Fruit fly (Drosophila melanogaster): Measurements from ENCODE around the gene btn.

dm6 chr3R:22629174-22629573 lies 42.7 kb upstream of the btn start:
- TF ChIP-seq CG9948 (tag; optimal IDR thresholded peaks at IDR 0.05) (no peak), CG15710 (tag; optimal IDR thresholded peaks at IDR 0.05) (no peak)

Data from whole organism, pupa.